Fruit fly (Drosophila melanogaster) whole organism, embryonic: Measurements from ENCODE around the gene Mdh2.
A peak's percentile ranks its signal among the peaks of the same experiment; 100 is the strongest.

ENCODE experiments used
- Antp ChIP-seq: fragments of 200-800 bp; sonication (Bioruptor generic); optimal IDR thresholded peaks from 3 replicates; lab custom pipeline; 2016; ENCODE audit warnings: missing biosample characterization, missing genetic modification characterization
- Atf6 ChIP-seq: fragments of 200-800 bp; sonication (Bioruptor generic); IDR thresholded peaks from 2 replicates; pipeline ENCODE4 v1.3.6; 2022; ENCODE audit warnings: missing biosample characterization, missing genetic modification characterization
- Bdp1 ChIP-seq: fragments of 200-800 bp; sonication (Bioruptor generic); optimal IDR thresholded peaks from 3 replicates; lab custom pipeline; 2016; ENCODE audit warnings: missing biosample characterization, missing genetic modification characterization
- CG10267 ChIP-seq: fragments of 200-800 bp; sonication (Bioruptor generic); optimal IDR thresholded peaks from 2 replicates; lab custom pipeline; 2018; ENCODE audit warnings: missing biosample characterization, mild to moderate bottlenecking, missing genetic modification characterization, moderate library complexity
- CG10366 ChIP-seq: fragments of 200-800 bp; sonication (Bioruptor generic); IDR thresholded peaks from 2 replicates; pipeline ENCODE4 v1.3.6; 2022; ENCODE audit warnings: missing biosample characterization, missing genetic modification characterization
- CG10979 ChIP-seq: fragments of 200-800 bp; sonication (Bioruptor generic); optimal IDR thresholded peaks from 2 replicates; lab custom pipeline; 2018; ENCODE audit warnings: missing biosample characterization, mild to moderate bottlenecking, missing genetic modification characterization, moderate library complexity
- CG12744 ChIP-seq: fragments of 200-800 bp; sonication (Bioruptor generic); optimal IDR thresholded peaks from 2 replicates; lab custom pipeline; 2016; ENCODE audit warnings: missing biosample characterization, missing genetic modification characterization
- CG12942 ChIP-seq: fragments of 200-800 bp; sonication (Bioruptor generic); optimal IDR thresholded peaks from 3 replicates; lab custom pipeline; 2016; ENCODE audit warnings: missing biosample characterization, missing genetic modification characterization
- CG15479 ChIP-seq: fragments of 200-800 bp; sonication (Bioruptor generic); optimal IDR thresholded peaks from 3 replicates; lab custom pipeline; 2019; ENCODE audit warnings: missing biosample characterization, mild to moderate bottlenecking, missing genetic modification characterization, moderate library complexity
- CG1602 ChIP-seq: fragments of 200-800 bp; sonication (Bioruptor generic); optimal IDR thresholded peaks from 3 replicates; lab custom pipeline; 2016; ENCODE audit warnings: missing biosample characterization, missing genetic modification characterization
- CG1603 ChIP-seq: fragments of 200-800 bp; sonication (Bioruptor generic); optimal IDR thresholded peaks from 2 replicates; lab custom pipeline; 2019; ENCODE audit warnings: missing biosample characterization, mild to moderate bottlenecking, missing genetic modification characterization, moderate library complexity
- CG16813 ChIP-seq: fragments of 200-800 bp; sonication (Bioruptor generic); IDR thresholded peaks from 3 replicates; pipeline ENCODE4 v1.3.6; 2022; ENCODE audit warnings: missing biosample characterization, missing genetic modification characterization; ENCODE audit not compliant: partially characterized antibody
- CG17361 ChIP-seq: fragments of 200-800 bp; sonication (Bioruptor generic); IDR thresholded peaks from 3 replicates; pipeline ENCODE4 v1.3.6; 2022; ENCODE audit warnings: missing biosample characterization, missing genetic modification characterization
- CG17802 ChIP-seq: fragments of 200-800 bp; sonication (Bioruptor generic); optimal IDR thresholded peaks from 2 replicates; lab custom pipeline; 2018; ENCODE audit warnings: missing biosample characterization, mild to moderate bottlenecking, missing genetic modification characterization, moderate library complexity
- CG18476 ChIP-seq: fragments of 200-800 bp; sonication (Bioruptor generic); optimal IDR thresholded peaks from 2 replicates; lab custom pipeline; 2016; ENCODE audit warnings: missing biosample characterization, mild to moderate bottlenecking, missing genetic modification characterization
- CG18619 ChIP-seq: fragments of 200-800 bp; sonication (Bioruptor generic); optimal IDR thresholded peaks from 3 replicates; lab custom pipeline; 2017; ENCODE audit warnings: missing biosample characterization, mild to moderate bottlenecking, missing genetic modification characterization
- CG30403 ChIP-seq: fragments of 200-800 bp; sonication (Bioruptor generic); optimal IDR thresholded peaks from 3 replicates; lab custom pipeline; 2016; ENCODE audit warnings: missing biosample characterization, missing genetic modification characterization
- CG3065 ChIP-seq: fragments of 200-800 bp; sonication (Bioruptor generic); optimal IDR thresholded peaks from 2 replicates; lab custom pipeline; 2016; ENCODE audit warnings: missing biosample characterization, missing genetic modification characterization
- CG32532 ChIP-seq: fragments of 200-800 bp; sonication (Bioruptor generic); IDR thresholded peaks from 2 replicates; pipeline ENCODE4 v1.3.6; 2022; ENCODE audit warnings: missing biosample characterization, missing genetic modification characterization
- CG32767 ChIP-seq: fragments of 200-800 bp; sonication (Bioruptor generic); IDR thresholded peaks from 2 replicates; pipeline ENCODE4 v1.3.6; 2022; ENCODE audit warnings: missing biosample characterization, missing genetic modification characterization
- CG3281 ChIP-seq: fragments of 200-800 bp; sonication (Bioruptor generic); optimal IDR thresholded peaks from 3 replicates; lab custom pipeline; 2017; ENCODE audit warnings: missing biosample characterization, mild to moderate bottlenecking, missing genetic modification characterization
- CG7271 ChIP-seq: fragments of 200-800 bp; sonication (Bioruptor generic); optimal IDR thresholded peaks from 2 replicates; lab custom pipeline; 2018; ENCODE audit warnings: missing biosample characterization, mild to moderate bottlenecking, missing genetic modification characterization, moderate library complexity
- CG7928 ChIP-seq: fragments of 200-800 bp; sonication (Bioruptor generic); optimal IDR thresholded peaks from 2 replicates; lab custom pipeline; 2017; ENCODE audit warnings: missing biosample characterization, mild to moderate bottlenecking, missing genetic modification characterization
- CG7963 ChIP-seq: fragments of 200-800 bp; sonication (Bioruptor generic); IDR thresholded peaks from 3 replicates; pipeline ENCODE4 v1.3.6; 2022; ENCODE audit warnings: missing biosample characterization, missing genetic modification characterization; ENCODE audit not compliant: partially characterized antibody
- CG7987 ChIP-seq: fragments of 200-800 bp; sonication (Bioruptor generic); optimal IDR thresholded peaks from 2 replicates; lab custom pipeline; 2018; ENCODE audit warnings: missing biosample characterization, mild to moderate bottlenecking, missing genetic modification characterization, moderate library complexity
- CG9797 ChIP-seq: fragments of 200-800 bp; sonication (Bioruptor generic); optimal IDR thresholded peaks from 3 replicates; lab custom pipeline; 2018; ENCODE audit warnings: missing biosample characterization, mild to moderate bottlenecking, missing genetic modification characterization
- Ets65A ChIP-seq: fragments of 200-800 bp; sonication (Bioruptor generic); peaks from one replicate; lab custom pipeline; 2016; ENCODE audit warnings: missing biosample characterization, missing genetic modification characterization
- Hand ChIP-seq: fragments of 200-800 bp; sonication (Bioruptor generic); optimal IDR thresholded peaks from 2 replicates; lab custom pipeline; 2017; ENCODE audit warnings: mild to moderate bottlenecking, missing biosample characterization, missing genetic modification reagents, missing genetic modification characterization
- Lim3 ChIP-seq: fragments of 200-800 bp; sonication (Bioruptor generic); IDR thresholded peaks from 2 replicates; pipeline ENCODE4 v1.3.6; 2022; ENCODE audit warnings: missing biosample characterization, missing genetic modification characterization
- PHDP ChIP-seq: fragments of 200-800 bp; sonication (Bioruptor generic); optimal IDR thresholded peaks from 3 replicates; lab custom pipeline; 2018; ENCODE audit warnings: missing biosample characterization, mild to moderate bottlenecking, missing genetic modification characterization, moderate library complexity
- Ptx1 ChIP-seq: fragments of 200-800 bp; sonication (Bioruptor generic); IDR thresholded peaks from 2 replicates; pipeline ENCODE4 v1.3.6; 2022; ENCODE audit warnings: missing biosample characterization, missing genetic modification characterization
- Rx ChIP-seq: fragments of 200-800 bp; sonication (Bioruptor generic); IDR thresholded peaks from 2 replicates; pipeline ENCODE4 v1.3.6; 2022; ENCODE audit warnings: missing biosample characterization, missing genetic modification characterization
- abd-A ChIP-seq: fragments of 200-800 bp; sonication (Bioruptor generic); optimal IDR thresholded peaks from 3 replicates; lab custom pipeline; 2019; ENCODE audit warnings: missing biosample characterization, mild to moderate bottlenecking, missing genetic modification characterization, moderate library complexity
- ash1 ChIP-seq: fragments of 200-800 bp; sonication (Bioruptor generic); optimal IDR thresholded peaks from 2 replicates; lab custom pipeline; 2018; ENCODE audit warnings: missing biosample characterization, mild to moderate bottlenecking, missing genetic modification characterization
- bigmax ChIP-seq: fragments of 200-800 bp; sonication (Bioruptor generic); optimal IDR thresholded peaks from 2 replicates; lab custom pipeline; 2018; ENCODE audit warnings: missing biosample characterization, mild to moderate bottlenecking, missing genetic modification characterization
- chinmo ChIP-seq: fragments of 200-800 bp; sonication (Bioruptor generic); IDR thresholded peaks from 4 replicates; pipeline ENCODE4 v1.3.6; 2022; ENCODE audit warnings: missing biosample characterization, missing genetic modification characterization; ENCODE audit not compliant: partially characterized antibody
- corto ChIP-seq: fragments of 200-800 bp; sonication (Bioruptor generic); optimal IDR thresholded peaks from 2 replicates; lab custom pipeline; 2016; ENCODE audit warnings: missing biosample characterization, mild to moderate bottlenecking, missing genetic modification characterization, moderate library complexity
- en ChIP-seq: fragments of 200-800 bp; sonication (Bioruptor generic); optimal IDR thresholded peaks from 2 replicates; lab custom pipeline; 2016; ENCODE audit warnings: missing biosample characterization, missing genetic modification characterization
- fd64A ChIP-seq: fragments of 200-800 bp; sonication (Bioruptor generic); optimal IDR thresholded peaks from 3 replicates; lab custom pipeline; 2018; ENCODE audit warnings: missing biosample characterization, mild to moderate bottlenecking, missing genetic modification characterization
- fd96Cb ChIP-seq: fragments of 200-800 bp; sonication (Bioruptor generic); optimal IDR thresholded peaks from 2 replicates; lab custom pipeline; 2018; ENCODE audit warnings: missing biosample characterization, mild to moderate bottlenecking, missing genetic modification characterization, moderate library complexity
- fu2 ChIP-seq: fragments of 200-800 bp; sonication (Bioruptor generic); optimal IDR thresholded peaks from 2 replicates; lab custom pipeline; 2016; ENCODE audit warnings: missing biosample characterization, missing genetic modification characterization
- ham ChIP-seq: fragments of 200-800 bp; sonication (Bioruptor generic); IDR thresholded peaks from 2 replicates; pipeline ENCODE4 v1.3.6; 2022; ENCODE audit warnings: missing biosample characterization, missing genetic modification characterization
- hbn ChIP-seq: fragments of 200-800 bp; sonication (Bioruptor generic); IDR thresholded peaks from 2 replicates; pipeline ENCODE4 v1.3.6; 2022; ENCODE audit warnings: missing biosample characterization, missing genetic modification characterization; ENCODE audit not compliant: partially characterized antibody
- lilli ChIP-seq: fragments of 200-800 bp; sonication (Bioruptor generic); optimal IDR thresholded peaks from 3 replicates; lab custom pipeline; 2016; ENCODE audit warnings: missing biosample characterization, missing genetic modification characterization
- lmd ChIP-seq: fragments of 200-800 bp; sonication (Bioruptor generic); IDR thresholded peaks from 2 replicates; pipeline ENCODE4 v1.3.6; 2022; ENCODE audit warnings: missing biosample characterization, missing genetic modification characterization
- onecut ChIP-seq: fragments of 200-800 bp; sonication (Bioruptor generic); IDR thresholded peaks from 2 replicates; pipeline ENCODE4 v1.3.6; 2022; ENCODE audit warnings: missing biosample characterization, missing genetic modification characterization
- scrt ChIP-seq: fragments of 200-800 bp; sonication (Bioruptor generic); optimal IDR thresholded peaks from 2 replicates; lab custom pipeline; 2018; ENCODE audit warnings: missing biosample characterization, mild to moderate bottlenecking, missing genetic modification characterization, moderate library complexity
- tin ChIP-seq: fragments of 200-800 bp; sonication (Bioruptor generic); optimal IDR thresholded peaks from 3 replicates; lab custom pipeline; 2016; ENCODE audit warnings: missing biosample characterization, missing genetic modification characterization
- z ChIP-seq: fragments of 200-800 bp; sonication (Bioruptor generic); IDR thresholded peaks from 3 replicates; pipeline ENCODE4 v1.3.6; 2022; ENCODE audit warnings: missing biosample characterization, missing genetic modification characterization

The Mdh2 gene

dm6 chr3R:18242089-18242955 is 16.1 kb downstream of the Mdh2 start, which contains the start of the genes CG7156 and 14-3-3epsilon (continued):
- TF ChIP-seq bigmax (GFP tag; lab: Kevin White, UChicago) = no peak
- no peak for TF ChIP-seq chinmo
- TF ChIP-seq CG17361 (GFP tag; lab: Robert Waterston, UW) = peak; percentile 73; the same call in 2 of the 3 replicates
- no peak for TF ChIP-seq abd-A (tag; lab: Kevin White, UChicago)
- no peak for TF ChIP-seq CG3281 (GFP tag; lab: Kevin White, UChicago)
- TF ChIP-seq CG30403 (GFP tag; lab: Kevin White, UChicago) = peak; percentile 67
- TF ChIP-seq fd64A = no peak
- TF ChIP-seq Lim3 (GFP tag; lab: Robert Waterston, UW) = no peak
- no peak for TF ChIP-seq CG7963
- peak; percentile 25; the same call in 1 of the 2 replicates for TF ChIP-seq onecut
- no peak for TF ChIP-seq CG18476 (GFP tag; lab: Kevin White, UChicago)
- no peak for TF ChIP-seq fu2 (GFP tag; lab: Kevin White, UChicago)
- peak; percentile 96 for TF ChIP-seq CG9797 (GFP tag; lab: Kevin White, UChicago)
- TF ChIP-seq lmd (GFP tag; lab: Robert Waterston, UW) = no peak
- TF ChIP-seq Bdp1 (GFP tag; lab: Kevin White, UChicago) = no peak
- TF ChIP-seq CG7987 (GFP tag; lab: Kevin White, UChicago) = peak; percentile 17
- peak; percentile 2 for TF ChIP-seq Antp
- peak; percentile 10 for TF ChIP-seq scrt (GFP tag; lab: Kevin White, UChicago)
- peak; percentile 75 for TF ChIP-seq PHDP (tag; lab: Kevin White, UChicago)
- TF ChIP-seq en = no peak
- no peak for TF ChIP-seq CG17802 (tag; lab: Kevin White, UChicago)
- peak; percentile 18 for TF ChIP-seq CG1603
- peak; percentile 75 for TF ChIP-seq CG10267 (tag; lab: Kevin White, UChicago)
- TF ChIP-seq Hand = no peak
- peak; percentile 63 for TF ChIP-seq CG32767 (GFP tag; lab: Robert Waterston, UW)
- TF ChIP-seq CG7271 = peak; percentile 57
- peak; percentile 81 for TF ChIP-seq Ets65A (GFP tag; lab: Kevin White, UChicago)
- no peak for TF ChIP-seq z
- peak; percentile 59 for TF ChIP-seq lilli (GFP tag; lab: Kevin White, UChicago)
- no peak for TF ChIP-seq CG3065 (GFP tag; lab: Kevin White, UChicago)
- no peak for TF ChIP-seq Rx (GFP tag; lab: Robert Waterston, UW)
- TF ChIP-seq CG32532 = peak; percentile 57; the same call in 1 of the 2 replicates
- no peak; the same call in 1 of the 2 replicates for TF ChIP-seq Atf6 (GFP tag; lab: Robert Waterston, UW)
- TF ChIP-seq CG7928 (GFP tag; lab: Kevin White, UChicago) = no peak
- TF ChIP-seq CG10979 (tag; lab: Kevin White, UChicago) = no peak
- peak; percentile 70 for TF ChIP-seq CG16813 (GFP tag; lab: Robert Waterston, UW)
- peak; percentile 29 for TF ChIP-seq CG18619 (GFP tag; lab: Kevin White, UChicago)
- peak; percentile 30 for TF ChIP-seq CG1602
- TF ChIP-seq CG15479 (GFP tag; lab: Kevin White, UChicago) = peak; percentile 60
- TF ChIP-seq CG12942 (GFP tag; lab: Kevin White, UChicago) = peak; percentile 16
- 0 out of 2 replicates have a peak, but pooled peaks have one; percentile 32 for TF ChIP-seq hbn (GFP tag; lab: Robert Waterston, UW)
- no peak for TF ChIP-seq corto (GFP tag; lab: Kevin White, UChicago)
- peak; percentile 52 for TF ChIP-seq Ptx1 (GFP tag; lab: Robert Waterston, UW)
- peak; percentile 32; the same call in 1 of the 2 replicates for TF ChIP-seq CG10366
- TF ChIP-seq tin (GFP tag; lab: Kevin White, UChicago) = peak; percentile 19
- TF ChIP-seq CG12744 = no peak
- TF ChIP-seq ham (GFP tag; lab: Robert Waterston, UW) = no peak
- TF ChIP-seq ash1 = no peak
- no peak for TF ChIP-seq fd96Cb (tag; lab: Kevin White, UChicago)
